Worm (Caenorhabditis elegans) whole organism, early embryonic: ENCODE results near the gene lntl-1.

ENCODE experiments used
- F13C5.2 ChIP-seq: sonication (generic microtip); optimal IDR thresholded peaks from 2 replicates; lab custom pipeline; 2017; ENCODE audit warnings: mild to moderate bottlenecking, missing genetic modification characterization, inconsistent platforms, missing compliant biosample characterization
- ama-1 ChIP-seq: fragments of 150-350 bp; optimal IDR thresholded peaks from 2 replicates; lab custom pipeline; 2014
- ceh-13 ChIP-seq: fragments of 200-800 bp; sonication (Bioruptor generic); optimal IDR thresholded peaks from 2 replicates; lab custom pipeline; 2018; ENCODE audit warnings: mild to moderate bottlenecking, missing genetic modification characterization, missing compliant biosample characterization
- ceh-36 ChIP-seq: sonication (generic microtip); optimal IDR thresholded peaks from 2 replicates; lab custom pipeline; 2016; ENCODE audit warnings: missing genetic modification characterization, inconsistent platforms, missing compliant biosample characterization
- flt-1 ChIP-seq: fragments of 200-800 bp; sonication (Bioruptor generic); IDR thresholded peaks from 2 replicates; pipeline ENCODE4 v1.3.6; 2022; ENCODE audit warnings: missing genetic modification characterization, missing compliant biosample characterization
- hmg-4 ChIP-seq: fragments of 200-800 bp; sonication (Bioruptor generic); optimal IDR thresholded peaks from 2 replicates; lab custom pipeline; 2018; ENCODE audit warnings: mild to moderate bottlenecking, missing genetic modification characterization, missing compliant biosample characterization
- hnd-1 ChIP-seq: sonication (generic microtip); optimal IDR thresholded peaks from 2 replicates; lab custom pipeline; 2016; ENCODE audit warnings: missing genetic modification characterization, missing compliant biosample characterization
- scrt-1 ChIP-seq: fragments of 200-800 bp; sonication (Bioruptor generic); IDR thresholded peaks from 2 replicates; pipeline ENCODE4 v1.3.6; 2022; ENCODE audit warnings: missing genetic modification characterization, missing compliant biosample characterization
- tbx-11 ChIP-seq: fragments of 200-800 bp; sonication (Bioruptor generic); IDR thresholded peaks from 2 replicates; pipeline ENCODE4 v1.3.6; 2022; ENCODE audit warnings: missing genetic modification characterization, missing compliant biosample characterization
- tbx-37 ChIP-seq: fragments of 200-800 bp; sonication (Bioruptor generic); conservative IDR thresholded peaks from 2 replicates; pipeline ENCODE4 v1.3.6; 2022; ENCODE audit warnings: missing genetic modification reagents, missing genetic modification characterization, missing compliant biosample characterization
- tra-4 ChIP-seq: sonication (generic microtip); optimal IDR thresholded peaks from 2 replicates; lab custom pipeline; 2017; ENCODE audit warnings: missing genetic modification characterization, missing compliant biosample characterization

ce11 chrIV:5834182-5834581, 27.3 kb upstream of the lntl-1 start:
- TF ChIP-seq tbx-11 (GFP tag; lab: Robert Waterston, UW) (no peak), ama-1 (lab: Kevin White, UChicago) (no peak), tbx-37 (GFP tag; lab: Robert Waterston, UW) (no peak), scrt-1 (GFP tag; lab: Robert Waterston, UW) (no peak), F13C5.2 (tag; lab: Kevin White, UChicago) (no peak), ceh-36 (tag; lab: Kevin White, UChicago) (no peak), flt-1 (no peak), hmg-4 (no peak), hnd-1 (no peak), ceh-13 (GFP tag; lab: Kevin White, UChicago) (no peak), tra-4 (tag; lab: Kevin White, UChicago) (no peak)
